Worm (Caenorhabditis elegans) whole organism, mixed stage, embryonic: ENCODE results near the gene C17F4.11.

ENCODE experiments used
- ceh-39 ChIP-seq: fragments of 150-350 bp; optimal IDR thresholded peaks from 2 replicates; lab custom pipeline; 2014; ENCODE audit warnings: missing biosample characterization, missing genetic modification characterization
- ceh-43 ChIP-seq: fragments of 200-800 bp; sonication (Bioruptor generic); optimal IDR thresholded peaks from 2 replicates; lab custom pipeline; 2018; ENCODE audit warnings: mild to moderate bottlenecking, missing genetic modification characterization, moderate library complexity, missing compliant biosample characterization
- ces-1 ChIP-seq: fragments of 150-350 bp; optimal IDR thresholded peaks from 2 replicates; lab custom pipeline; 2014; ENCODE audit warnings: missing biosample characterization, missing genetic modification reagents, missing genetic modification characterization
- elt-1 ChIP-seq: sonication (generic microtip); optimal IDR thresholded peaks from 2 replicates; lab custom pipeline; 2017; ENCODE audit warnings: missing genetic modification characterization, mild to moderate bottlenecking, missing compliant biosample characterization, antibody characterized with exemption, moderate library complexity, borderline replicate concordance; ENCODE audit not compliant: insufficient read depth
- ham-2 ChIP-seq: fragments of 200-800 bp; sonication (Bioruptor generic); optimal IDR thresholded peaks from 2 replicates; lab custom pipeline; 2018; ENCODE audit warnings: mild to moderate bottlenecking, missing genetic modification characterization, missing compliant biosample characterization
- lsy-2 ChIP-seq: fragments of 150-350 bp; optimal IDR thresholded peaks from 2 replicates; lab custom pipeline; 2014; ENCODE audit warnings: missing biosample characterization, missing genetic modification characterization
- mep-1 ChIP-seq: fragments of 150-350 bp; optimal IDR thresholded peaks from 2 replicates; lab custom pipeline; 2017; ENCODE audit warnings: missing biosample characterization, missing genetic modification reagents, missing genetic modification characterization, inconsistent platforms
- nhr-237 ChIP-seq: fragments of 150-350 bp; optimal IDR thresholded peaks from 2 replicates; lab custom pipeline; 2014; ENCODE audit warnings: missing biosample characterization, missing genetic modification characterization
- nhr-28 ChIP-seq: fragments of 150-350 bp; optimal IDR thresholded peaks from 2 replicates; lab custom pipeline; 2014; ENCODE audit warnings: missing biosample characterization, missing genetic modification characterization
- nhr-76 ChIP-seq: sonication (generic microtip); optimal IDR thresholded peaks from 2 replicates; lab custom pipeline; 2017; ENCODE audit warnings: missing biosample characterization, missing genetic modification characterization
- snpc-4 ChIP-seq: fragments of 150-350 bp; optimal IDR thresholded peaks from 2 replicates; lab custom pipeline; 2014; ENCODE audit warnings: missing biosample characterization, missing genetic modification characterization
- unc-62 ChIP-seq: fragments of 150-350 bp; optimal IDR thresholded peaks from 2 replicates; lab custom pipeline; 2014; ENCODE audit warnings: missing biosample characterization, missing genetic modification reagents, missing genetic modification characterization
- ztf-11 ChIP-seq: fragments of 150-350 bp; optimal IDR thresholded peaks from 2 replicates; lab custom pipeline; 2014; ENCODE audit warnings: missing biosample characterization, missing genetic modification characterization

- TF ChIP-seq nhr-76 (tag; lab: Kevin White, UChicago), result no peak
- no peak for TF ChIP-seq snpc-4 (tag; lab: Kevin White, UChicago)
- TF ChIP-seq unc-62, result no peak
- TF ChIP-seq lsy-2 (tag; lab: Kevin White, UChicago), result no peak
- TF ChIP-seq ztf-11 (tag; lab: Kevin White, UChicago), result no peak
- TF ChIP-seq elt-1 (tag; lab: Kevin White, UChicago), result no peak
- no peak for TF ChIP-seq ceh-43 (GFP tag; lab: Kevin White, UChicago)
- TF ChIP-seq ces-1 (GFP tag; lab: Kevin White, UChicago), result no peak
- no peak for TF ChIP-seq mep-1 (tag; lab: Kevin White, UChicago)
- no peak for TF ChIP-seq nhr-237 (tag; lab: Kevin White, UChicago)
- no peak for TF ChIP-seq nhr-28 (tag; lab: Kevin White, UChicago)
- TF ChIP-seq ham-2 (GFP tag; lab: Kevin White, UChicago), result no peak
- no peak for TF ChIP-seq ceh-39 (tag; lab: Kevin White, UChicago)
Observed at ce11 chrII:3202519-3202918, 34.8 kb upstream of the C17F4.11 start, which contains the start of gene sri-53.
